Fruit fly (Drosophila melanogaster) whole organism, wandering third instar larva: ENCODE measurements around the gene CG9328.

ENCODE experiments used
- CG32264 ChIP-seq: fragments of 200-800 bp; sonication (Bioruptor generic); optimal IDR thresholded peaks from 2 replicates; lab custom pipeline; 2016; ENCODE audit warnings: missing biosample characterization, missing genetic modification characterization
- Dfd ChIP-seq: fragments of >200 bp; optimal IDR thresholded peaks from 2 replicates; lab custom pipeline; 2017; ENCODE audit warnings: missing biosample characterization, missing genetic modification characterization
- Hr78 ChIP-seq: fragments of >200 bp; optimal IDR thresholded peaks from 2 replicates; lab custom pipeline; 2017; ENCODE audit warnings: missing biosample characterization, missing genetic modification characterization
- brk ChIP-seq: fragments of 200-800 bp; sonication (Bioruptor generic); optimal IDR thresholded peaks from 2 replicates; lab custom pipeline; 2016; ENCODE audit warnings: missing biosample characterization, mild to moderate bottlenecking, missing genetic modification characterization
- dl ChIP-seq, 2 experiments: fragments of 175-275, 200-275 bp in 1 of 2; fragments of 200-275 bp in 1 of 2; sonication (Bioruptor generic); optimal IDR thresholded peaks; lab custom pipeline; 2018; ENCODE audit warnings: mild to moderate bottlenecking in 2 of 2, missing biosample characterization in 2 of 2, missing genetic modification characterization in 2 of 2, moderate library complexity in 2 of 2; ENCODE audit not compliant: partially characterized antibody in 2 of 2, insufficient read depth in 1 of 2
- h ChIP-seq: fragments of 200-800 bp; sonication (Bioruptor generic); optimal IDR thresholded peaks from 3 replicates; lab custom pipeline; 2016; ENCODE audit warnings: missing biosample characterization, mild to moderate bottlenecking, missing genetic modification characterization
- usp ChIP-seq: fragments of >200 bp; optimal IDR thresholded peaks from 2 replicates; lab custom pipeline; 2017; ENCODE audit warnings: missing biosample characterization, missing genetic modification characterization

dm6 chr2L:20825265-20825664, 27.8 kb downstream of the CG9328 start:
- no peak for TF ChIP-seq CG32264
- TF ChIP-seq Hr78, result no peak
- TF ChIP-seq Dfd (GFP tag; lab: Kevin White, UChicago), result no peak
- TF ChIP-seq brk (GFP tag; lab: Kevin White, UChicago), result no peak
- peak in 1 of 2 experiments; percentile 14 for TF ChIP-seq dl (GFP tag; optimal IDR thresholded peaks at IDR 0.05; lab: Kevin White, UChicago; ENCODE audit: insufficient read depth in 1 of 2, partially characterized antibody in 2 of 2)
- TF ChIP-seq h (GFP tag; lab: Kevin White, UChicago), result no peak
- TF ChIP-seq usp (GFP tag; lab: Kevin White, UChicago), result no peak
